Fruit fly (Drosophila melanogaster) whole organism, pupa: ENCODE measurements around the gene lectin-28C.

ENCODE experiments used
- CG10348 ChIP-seq: fragments of 200-800 bp; sonication (Bioruptor generic); IDR thresholded peaks from 2 replicates; pipeline ENCODE4 v1.3.6; 2022; ENCODE audit warnings: missing biosample characterization, missing genetic modification characterization
- CG12605 ChIP-seq: fragments of 200-800 bp; sonication (Bioruptor generic); IDR thresholded peaks from 2 replicates; pipeline ENCODE4 v1.3.6; 2022; ENCODE audit warnings: missing biosample characterization, missing genetic modification characterization
- CG13204 ChIP-seq: fragments of 200-800 bp; sonication (Bioruptor generic); optimal IDR thresholded peaks from 2 replicates; lab custom pipeline; 2018; ENCODE audit warnings: missing biosample characterization, mild to moderate bottlenecking, missing genetic modification characterization, moderate library complexity
- CG14655 ChIP-seq: fragments of 200-800 bp; sonication (Bioruptor generic); optimal IDR thresholded peaks from 3 replicates; lab custom pipeline; 2017; ENCODE audit warnings: mild to moderate bottlenecking, missing biosample characterization, missing genetic modification reagents, missing genetic modification characterization
- CG15710 ChIP-seq: fragments of 200-800 bp; sonication (Bioruptor generic); optimal IDR thresholded peaks from 2 replicates; lab custom pipeline; 2018; ENCODE audit warnings: missing biosample characterization, mild to moderate bottlenecking, missing genetic modification characterization, moderate library complexity
- CG17806 ChIP-seq: fragments of 200-800 bp; sonication (Bioruptor generic); optimal IDR thresholded peaks from 2 replicates; lab custom pipeline; 2018; ENCODE audit warnings: missing biosample characterization, mild to moderate bottlenecking, missing genetic modification characterization, moderate library complexity
- CG32121 ChIP-seq: fragments of 200-800 bp; sonication (Bioruptor generic); IDR thresholded peaks from 2 replicates; pipeline ENCODE4 v1.3.6; 2022; ENCODE audit warnings: missing biosample characterization, missing genetic modification characterization
- CG34367 ChIP-seq: fragments of 200-800 bp; sonication (Bioruptor generic); optimal IDR thresholded peaks from 2 replicates; lab custom pipeline; 2018; ENCODE audit warnings: missing biosample characterization, mild to moderate bottlenecking, missing genetic modification characterization
- CG4496 ChIP-seq: fragments of 200-800 bp; sonication (Bioruptor generic); IDR thresholded peaks from 3 replicates; pipeline ENCODE4 v1.3.6; 2022; ENCODE audit warnings: missing biosample characterization, missing genetic modification characterization
- CG8159 ChIP-seq: fragments of 200-800 bp; sonication (Bioruptor generic); optimal IDR thresholded peaks from 3 replicates; lab custom pipeline; 2018; ENCODE audit warnings: missing biosample characterization, mild to moderate bottlenecking, missing genetic modification characterization, moderate library complexity
- CG8301 ChIP-seq: fragments of 200-800 bp; sonication (Bioruptor generic); optimal IDR thresholded peaks from 2 replicates; lab custom pipeline; 2018; ENCODE audit warnings: missing biosample characterization, mild to moderate bottlenecking, missing genetic modification characterization
- CG9948 ChIP-seq: fragments of 200-800 bp; sonication (Bioruptor generic); optimal IDR thresholded peaks from 2 replicates; lab custom pipeline; 2018; ENCODE audit warnings: missing biosample characterization, mild to moderate bottlenecking, missing genetic modification characterization, moderate library complexity
- D1 ChIP-seq: fragments of 200-800 bp; sonication (Bioruptor generic); optimal IDR thresholded peaks from 2 replicates; lab custom pipeline; 2018; ENCODE audit warnings: missing biosample characterization, mild to moderate bottlenecking, missing genetic modification characterization, moderate library complexity
- EcR ChIP-seq: fragments of 200-800 bp; sonication (Bioruptor generic); optimal IDR thresholded peaks from 3 replicates; lab custom pipeline; 2019; ENCODE audit warnings: missing biosample characterization, missing genetic modification characterization, mild to moderate bottlenecking, moderate library complexity, missing genetic modification reagents
- Ets98B ChIP-seq: fragments of 200-800 bp; sonication (Bioruptor generic); IDR thresholded peaks from 2 replicates; pipeline ENCODE4 v1.3.6; 2022; ENCODE audit warnings: missing biosample characterization, missing genetic modification characterization
- Pif1A ChIP-seq: fragments of 200-800 bp; sonication (Bioruptor generic); optimal IDR thresholded peaks from 3 replicates; lab custom pipeline; 2016; ENCODE audit warnings: missing biosample characterization, missing genetic modification characterization
- Pif1B ChIP-seq: fragments of 200-800 bp; sonication (Bioruptor generic); optimal IDR thresholded peaks from 3 replicates; lab custom pipeline; 2016; ENCODE audit warnings: missing biosample characterization, missing genetic modification characterization
- Snoo ChIP-seq: fragments of 200-800 bp; sonication (Bioruptor generic); optimal IDR thresholded peaks from 3 replicates; lab custom pipeline; 2017; ENCODE audit warnings: missing biosample characterization, mild to moderate bottlenecking, missing genetic modification characterization, inconsistent platforms
- fd96Ca ChIP-seq: fragments of 200-800 bp; sonication (Bioruptor generic); IDR thresholded peaks from 3 replicates; pipeline ENCODE4 v1.3.6; 2022; ENCODE audit warnings: missing biosample characterization, missing genetic modification characterization
- gl ChIP-seq: fragments of 200-800 bp; sonication (Bioruptor generic); optimal IDR thresholded peaks from 2 replicates; lab custom pipeline; 2018; ENCODE audit warnings: missing biosample characterization, mild to moderate bottlenecking, missing genetic modification characterization
- rn ChIP-seq: fragments of 200-800 bp; sonication (Bioruptor generic); IDR thresholded peaks from 2 replicates; pipeline ENCODE4 v1.3.6; 2022; ENCODE audit warnings: missing biosample characterization, missing genetic modification characterization

Gene lectin-28C

DNA sequence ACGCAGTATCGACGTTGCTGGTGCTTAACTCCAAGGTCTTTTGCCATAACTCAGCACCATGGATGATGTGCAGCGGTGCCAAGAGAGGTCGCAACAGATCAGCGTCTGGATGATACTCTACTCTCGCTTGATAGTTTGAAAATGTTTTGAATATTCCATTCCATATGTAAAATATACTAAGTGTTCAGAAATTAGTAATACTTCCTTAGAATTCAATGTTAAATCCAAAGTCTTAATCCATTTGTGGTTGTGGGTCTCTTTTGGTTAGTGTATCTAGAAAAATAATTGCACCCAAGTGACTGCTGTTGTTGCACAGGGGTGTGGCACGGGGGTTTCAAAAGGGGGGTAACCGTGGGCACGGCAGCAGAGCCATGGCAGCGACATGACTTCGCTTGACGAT lies 42.2 kb downstream of the lectin-28C start:
- TF ChIP-seq CG4496 (GFP tag; lab: Robert Waterston, UW): peak; percentile 74
- TF ChIP-seq CG8301: peak; percentile 80
- TF ChIP-seq Snoo (tag; lab: Kevin White, UChicago): peak; percentile 10
- peak; percentile 59 for TF ChIP-seq gl (tag; lab: Kevin White, UChicago)
- TF ChIP-seq CG34367: peak; percentile 78
- peak; percentile 46 for TF ChIP-seq CG13204 (GFP tag; lab: Kevin White, UChicago)
- TF ChIP-seq CG10348 (GFP tag; lab: Robert Waterston, UW): no peak
- peak; percentile 50 for TF ChIP-seq CG32121
- TF ChIP-seq fd96Ca (GFP tag; lab: Robert Waterston, UW): peak; percentile 72
- no peak for TF ChIP-seq D1
- peak; percentile 71 for TF ChIP-seq Ets98B
- TF ChIP-seq CG9948 (tag; lab: Kevin White, UChicago): peak; percentile 78
- TF ChIP-seq CG12605: peak; percentile 74
- peak; percentile 76 for TF ChIP-seq CG15710
- no peak for TF ChIP-seq EcR (GFP tag; lab: Kevin White, UChicago)
- peak; percentile 16; the same call in 1 of the 2 replicates for TF ChIP-seq rn
- peak; percentile 49 for TF ChIP-seq Pif1B (GFP tag; lab: Kevin White, UChicago)
- peak; percentile 71 for TF ChIP-seq CG14655 (GFP tag; lab: Kevin White, UChicago)
- TF ChIP-seq Pif1A (GFP tag; lab: Kevin White, UChicago): peak; percentile 68
- TF ChIP-seq CG17806 (tag; lab: Kevin White, UChicago): peak; percentile 80
- peak; percentile 77 for TF ChIP-seq CG8159 (tag; lab: Kevin White, UChicago)

DNA sequence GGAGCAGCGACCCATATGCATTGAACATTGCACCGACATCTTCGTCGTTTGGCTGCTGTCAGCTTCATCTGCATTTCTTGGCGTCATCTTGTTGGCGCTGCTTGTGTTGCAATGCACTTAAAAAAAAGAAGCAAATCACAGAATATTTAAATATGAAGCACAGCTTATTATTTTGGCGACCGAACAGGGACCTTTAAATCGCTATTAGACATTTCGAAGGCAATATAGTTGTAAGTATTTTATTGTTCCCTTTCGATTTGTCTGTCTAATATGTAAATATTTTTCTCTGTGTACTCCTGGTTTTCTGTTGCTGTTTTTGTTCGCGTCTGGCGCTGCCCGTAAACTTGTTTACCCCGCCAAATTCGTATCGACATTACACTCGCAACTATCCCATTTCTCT lies 43.1 kb downstream of the lectin-28C start:
- TF ChIP-seq CG12605 (peak; percentile 96), EcR (GFP tag; lab: Kevin White, UChicago) (peak; percentile 45), Ets98B (peak; percentile 96), rn (peak; percentile 89), D1 (peak; percentile 87), gl (tag; lab: Kevin White, UChicago) (peak; percentile 96), CG34367 (peak; percentile 97), Snoo (tag; lab: Kevin White, UChicago) (peak; percentile 95), CG13204 (GFP tag; lab: Kevin White, UChicago) (peak; percentile 91), CG8301 (peak; percentile 98), CG10348 (GFP tag; lab: Robert Waterston, UW) (peak; percentile 47; the same call in 1 of the 2 replicates), CG17806 (tag; lab: Kevin White, UChicago) (peak; percentile 98), CG4496 (GFP tag; lab: Robert Waterston, UW) (peak; percentile 97), fd96Ca (GFP tag; lab: Robert Waterston, UW) (peak; percentile 95), CG32121 (peak; percentile 91), Pif1A (GFP tag; lab: Kevin White, UChicago) (peak; percentile 97), CG8159 (tag; lab: Kevin White, UChicago) (peak; percentile 97), Pif1B (GFP tag; lab: Kevin White, UChicago) (peak; percentile 98), CG14655 (GFP tag; lab: Kevin White, UChicago) (peak; percentile 98), CG15710 (peak; percentile 97), CG9948 (tag; lab: Kevin White, UChicago) (peak; percentile 97)

- TF ChIP-seq CG15710 (no peak), CG17806 (tag; lab: Kevin White, UChicago) (no peak), CG34367 (no peak), D1 (no peak), CG9948 (tag; lab: Kevin White, UChicago) (no peak), Snoo (tag; lab: Kevin White, UChicago) (no peak), EcR (GFP tag; lab: Kevin White, UChicago) (no peak), Ets98B (no peak), Pif1A (GFP tag; lab: Kevin White, UChicago) (no peak), CG8159 (tag; lab: Kevin White, UChicago) (no peak)
- TF ChIP-seq, all 21 proteins: peak for 0
Measured at dm6 chr2L:7901833-7902232, 45.0 kb downstream of the lectin-28C start.

DNA sequence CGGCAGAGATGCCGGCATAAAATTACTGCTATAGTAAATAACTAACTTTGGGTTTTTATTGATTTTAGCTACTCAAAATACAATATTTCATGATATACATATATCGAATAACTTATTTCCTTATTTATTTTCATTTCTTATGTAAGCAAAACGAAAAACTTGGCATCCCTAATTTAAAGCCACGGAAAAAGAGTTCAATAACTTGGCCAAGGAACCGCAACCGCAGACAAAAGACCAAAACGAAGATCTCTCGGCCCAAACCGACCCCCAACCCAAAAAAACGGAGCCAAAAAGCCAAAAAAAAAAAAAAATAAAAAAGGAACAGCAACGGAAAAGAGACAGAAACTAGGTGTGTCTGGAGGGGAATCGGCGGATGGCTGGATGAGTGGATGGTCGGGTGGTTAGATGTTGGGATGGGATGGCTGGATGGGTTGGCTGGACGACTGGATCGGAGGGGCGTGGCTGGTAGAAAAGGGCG lies 52.5 kb downstream of the lectin-28C start:
- TF ChIP-seq EcR (GFP tag; lab: Kevin White, UChicago) (peak; percentile 74), gl (tag; lab: Kevin White, UChicago) (no peak), D1 (no peak), CG15710 (peak; percentile 22), fd96Ca (GFP tag; lab: Robert Waterston, UW) (no peak), Pif1B (GFP tag; lab: Kevin White, UChicago) (peak; percentile 63), Pif1A (GFP tag; lab: Kevin White, UChicago) (peak; percentile 7), CG12605 (no peak), Ets98B (no peak), CG34367 (no peak), CG4496 (GFP tag; lab: Robert Waterston, UW) (peak; percentile 48; the same call in 1 of the 3 replicates), CG8301 (no peak), Snoo (tag; lab: Kevin White, UChicago) (no peak), CG32121 (no peak), CG9948 (tag; lab: Kevin White, UChicago) (peak; percentile 13), rn (no peak), CG8159 (tag; lab: Kevin White, UChicago) (peak; percentile 62), CG17806 (tag; lab: Kevin White, UChicago) (peak; percentile 38), CG13204 (GFP tag; lab: Kevin White, UChicago) (no peak), CG14655 (GFP tag; lab: Kevin White, UChicago) (peak; percentile 13), CG10348 (GFP tag; lab: Robert Waterston, UW) (no peak)
- TF ChIP-seq, all 21 proteins: peak for 9
